Worm (Caenorhabditis elegans): ENCODE results near the gene F42C5.3.

F42C5.3 gene

DNA sequence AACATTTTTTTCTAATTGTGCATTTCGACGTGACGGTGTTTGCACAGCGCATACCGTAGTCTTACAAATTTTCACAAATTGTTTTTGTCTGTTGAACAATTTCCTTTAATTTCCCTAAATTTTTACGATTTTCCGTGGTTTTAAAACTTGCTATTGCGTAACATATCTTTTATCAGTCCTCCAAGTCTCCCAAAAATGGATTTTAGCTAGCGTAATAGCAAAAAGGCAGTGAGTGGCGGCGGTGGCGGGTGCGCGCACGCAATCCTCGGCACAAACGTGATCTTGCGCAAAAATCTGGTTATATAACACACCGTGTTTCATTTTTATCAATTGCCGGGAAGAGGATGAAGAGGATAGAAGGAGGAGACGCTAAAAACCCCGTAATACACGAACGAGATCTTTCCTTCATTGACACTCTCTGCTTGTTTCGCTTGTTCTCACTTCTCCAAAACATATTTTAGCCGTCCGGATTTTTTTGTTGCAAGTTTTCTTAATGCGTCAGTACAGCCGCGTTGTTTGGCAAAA is 51.1 kb downstream of the F42C5.3 start:
- TF ChIP-seq zip-8 (tag; optimal IDR thresholded peaks at IDR 0.05) (peak; percentile 86), flh-1 (GFP tag; optimal IDR thresholded peaks at IDR 0.05) (no peak)
